Worm (Caenorhabditis elegans): ENCODE results near the gene F21C10.5.

Gene F21C10.5

DNA sequence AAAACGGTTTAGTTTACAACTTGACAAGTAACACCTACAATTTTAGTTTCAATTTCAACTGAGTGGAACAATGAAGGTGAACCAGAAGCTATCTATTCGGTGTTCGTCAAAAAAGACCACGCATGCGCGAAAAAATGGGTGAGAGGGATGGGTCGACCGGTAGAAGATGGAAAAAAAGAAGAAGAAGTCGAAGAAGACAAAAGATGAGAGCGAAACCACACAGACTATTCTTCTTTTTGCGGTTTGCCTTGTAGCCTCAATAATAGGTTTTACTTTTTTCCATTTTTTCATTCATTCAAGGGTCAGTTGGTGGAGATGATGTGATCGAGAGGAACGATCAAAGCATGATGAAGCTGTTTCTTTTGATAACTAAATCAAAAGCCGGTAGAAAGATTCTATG is 43.1 kb upstream of the F21C10.5 start:
- TF ChIP-seq lin-40 (tag; optimal IDR thresholded peaks at IDR 0.05) (no peak), fkh-3 (tag; optimal IDR thresholded peaks at IDR 0.05) (no peak), sptf-2 (GFP tag; optimal IDR thresholded peaks at IDR 0.05) (no peak), repo-1 (tag; optimal IDR thresholded peaks at IDR 0.05) (no peak), T07F8.4 (tag; optimal IDR thresholded peaks at IDR 0.05) (no peak), B0019.2 (GFP tag; conservative IDR thresholded peaks at IDR 0.05) (no peak), madf-3 (GFP tag; IDR thresholded peaks at IDR 0.05) (no peak), zfh-2 (GFP tag; conservative IDR thresholded peaks at IDR 0.05) (no peak), efl-1 (GFP tag; optimal IDR thresholded peaks at IDR 0.05) (no peak), aptf-3 (GFP tag; IDR thresholded peaks at IDR 0.05) (no peak), F10E7.11 (tag; optimal IDR thresholded peaks at IDR 0.05) (no peak), him-1 (tag; optimal IDR thresholded peaks at IDR 0.05) (no peak), madf-8 (GFP tag; conservative IDR thresholded peaks at IDR 0.05) (no peak), lin-26 (GFP tag; IDR thresholded peaks at IDR 0.05) (no peak), lsl-1 (GFP tag; optimal IDR thresholded peaks at IDR 0.05) (no peak), mcd-1 (GFP tag; IDR thresholded peaks at IDR 0.05) (no peak)

ce11 chrV:9084252-9084651 is 41.2 kb upstream of the F21C10.5 start:
- TF ChIP-seq mel-28 (tag; optimal IDR thresholded peaks at IDR 0.05; ENCODE audit: borderline replicate concordance) (no peak), pbrm-1 (GFP tag; IDR thresholded peaks at IDR 0.05) (no peak), lin-40 (tag; optimal IDR thresholded peaks at IDR 0.05) (no peak), attf-3 (GFP tag; conservative IDR thresholded peaks at IDR 0.05) (no peak), him-1 (tag; optimal IDR thresholded peaks at IDR 0.05) (no peak), somi-1 (GFP tag; optimal IDR thresholded peaks at IDR 0.05) (no peak), rec-8 (tag; optimal IDR thresholded peaks at IDR 0.05) (no peak), ztf-22 (GFP tag; optimal IDR thresholded peaks at IDR 0.05) (no peak), xnd-1 (tag; optimal IDR thresholded peaks at IDR 0.05) (no peak), nhr-179 (tag; optimal IDR thresholded peaks at IDR 0.05) (no peak), snpc-3.4 (tag; optimal IDR thresholded peaks at IDR 0.05) (no peak), C06A6.2 (GFP tag; conservative IDR thresholded peaks at IDR 0.05) (no peak), lin-26 (GFP tag; IDR thresholded peaks at IDR 0.05) (no peak)

DNA sequence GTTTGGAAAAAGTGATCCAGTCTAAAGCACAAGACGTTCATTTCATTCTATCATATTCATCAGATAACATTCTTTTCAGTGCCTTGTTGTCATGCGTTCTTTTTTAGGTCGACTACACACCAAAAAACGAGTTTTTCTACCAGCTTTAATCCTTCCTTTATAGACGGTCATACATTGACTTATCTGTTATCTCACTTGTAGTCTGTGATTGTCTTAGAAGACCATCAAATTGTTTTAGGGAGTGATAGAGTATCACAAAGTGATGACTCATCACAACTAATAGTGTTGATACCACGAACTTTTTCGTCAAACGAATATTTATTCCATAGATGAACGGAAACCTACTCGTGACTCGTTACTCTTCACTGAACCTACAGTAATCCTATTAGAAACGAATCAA is 39.6 kb upstream of the F21C10.5 start:
- TF ChIP-seq hlh-26 (GFP tag; conservative IDR thresholded peaks at IDR 0.05), result no peak
- TF ChIP-seq let-607 (tag; optimal IDR thresholded peaks at IDR 0.05), result no peak
- TF ChIP-seq hsf-1 (GFP tag; IDR thresholded peaks at IDR 0.05), result no peak
- TF ChIP-seq ztf-6 (GFP tag; IDR thresholded peaks at IDR 0.05), result no peak
- TF ChIP-seq sdz-38 (tag; optimal IDR thresholded peaks at IDR 0.05), result no peak
- no peak for TF ChIP-seq ztf-3 (GFP tag; optimal IDR thresholded peaks at IDR 0.05)
- TF ChIP-seq attf-5 (GFP tag; optimal IDR thresholded peaks at IDR 0.05), result no peak

- peak; percentile 54; the same call in 1 of the 2 replicates for TF ChIP-seq nfyb-1 (GFP tag; IDR thresholded peaks at IDR 0.05)
- TF ChIP-seq attf-6 (GFP tag; IDR thresholded peaks at IDR 0.05), result peak; percentile 89
- TF ChIP-seq Y56A3A.18 (GFP tag; IDR thresholded peaks at IDR 0.05), result 0 out of 2 replicates have a peak, but pooled peaks have one; percentile 29
- peak; percentile 76 for TF ChIP-seq ekl-4 (GFP tag; IDR thresholded peaks at IDR 0.05)
- peak; percentile 89 for TF ChIP-seq dox-1 (GFP tag; IDR thresholded peaks at IDR 0.05)
- TF ChIP-seq pbrm-1 (GFP tag; IDR thresholded peaks at IDR 0.05), result 0 out of 2 replicates have a peak, but pooled peaks have one; percentile 15
- TF ChIP-seq hmg-1.2 (GFP tag; IDR thresholded peaks at IDR 0.05), result peak; percentile 21; the same call in 1 of the 2 replicates
- TF ChIP-seq egl-44 (GFP tag; IDR thresholded peaks at IDR 0.05), result peak; percentile 70; the same call in 1 of the 2 replicates
- 0 out of 2 replicates have a peak, but pooled peaks have one; percentile 21 for TF ChIP-seq madf-3 (GFP tag; IDR thresholded peaks at IDR 0.05)
- 0 out of 2 replicates have a peak, but pooled peaks have one; percentile 21 for TF ChIP-seq ceh-100 (GFP tag; IDR thresholded peaks at IDR 0.05)
- TF ChIP-seq mcd-1 (GFP tag; IDR thresholded peaks at IDR 0.05), result peak; percentile 22; the same call in 1 of the 2 replicates
- TF ChIP-seq snpc-1.1 (tag; optimal IDR thresholded peaks at IDR 0.05; ENCODE audit: insufficient read depth), result peak; percentile 5
- TF ChIP-seq ceh-40 (GFP tag; IDR thresholded peaks at IDR 0.05), result peak; percentile 24; the same call in 1 of the 2 replicates
- TF ChIP-seq madf-6 (GFP tag; IDR thresholded peaks at IDR 0.05), result peak; percentile 52; the same call in 1 of the 2 replicates
Measured at ce11 chrV:9086650-9087049, 38.8 kb upstream of the F21C10.5 start.

All from whole organism, young adult.